Worm (Caenorhabditis elegans): ENCODE data around the gene ubh-3.

DNA sequence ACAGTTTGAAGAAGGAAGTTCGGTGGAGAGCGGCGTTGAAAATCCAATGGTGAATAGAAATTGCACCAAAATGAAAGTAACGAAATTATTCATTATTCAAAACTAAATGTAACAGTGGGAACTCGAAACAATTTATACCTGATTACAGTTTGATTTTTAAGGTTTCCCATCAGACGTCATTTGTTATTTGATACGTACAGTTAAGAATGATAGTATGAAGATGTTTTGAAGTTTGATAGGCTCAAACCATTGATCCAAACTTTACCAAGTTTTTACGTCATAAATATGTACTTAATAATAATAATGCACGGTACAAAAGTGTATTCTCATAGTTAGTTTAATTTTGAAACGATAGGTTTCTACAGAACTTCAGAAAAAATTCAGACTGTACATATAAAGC lies 49.5 kb upstream of the ubh-3 start, which contains the start of gene spp-20:
- TF ChIP-seq snpc-1.1 (tag; optimal IDR thresholded peaks at IDR 0.05; ENCODE audit: insufficient read depth), result no peak
- no peak for TF ChIP-seq tlf-1 (GFP tag; optimal IDR thresholded peaks at IDR 0.05)
